Fruit fly (Drosophila melanogaster): ENCODE results near the gene I-t.

Gene I-t

DNA sequence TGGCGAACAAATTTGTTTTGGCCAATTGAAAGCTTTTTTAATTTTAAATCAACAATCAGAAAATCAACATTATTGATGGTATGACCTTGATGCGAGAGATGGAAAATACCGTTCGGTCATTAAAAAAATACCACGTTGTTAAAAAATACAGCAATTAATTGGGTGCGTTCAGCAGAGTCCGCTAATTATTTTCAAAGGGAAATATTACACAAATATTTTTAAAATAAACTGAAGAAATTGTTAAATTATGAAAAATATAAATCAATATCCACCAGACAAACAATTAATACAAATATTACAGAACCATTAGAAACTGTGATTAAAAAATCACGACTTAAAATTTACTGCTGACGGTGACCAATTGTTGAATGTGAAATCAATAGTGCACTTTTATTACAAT is 25.8 kb upstream of the I-t start, which contains the start of gene CG18476 (continued):
- TF ChIP-seq CG17361 (GFP tag; IDR thresholded peaks at IDR 0.05) (peak; percentile 96), insv (GFP tag; optimal IDR thresholded peaks at IDR 0.05) (peak in 1 of 2 experiments; percentile 49), Fer1 (GFP tag; optimal IDR thresholded peaks at IDR 0.05) (peak; percentile 90), Side (GFP tag; optimal IDR thresholded peaks at IDR 0.05) (peak; percentile 38), CG11723 (GFP tag; optimal IDR thresholded peaks at IDR 0.05) (peak; percentile 59), ranshi (GFP tag; IDR thresholded peaks at IDR 0.05) (peak; percentile 95), CG1233 (GFP tag; optimal IDR thresholded peaks at IDR 0.05) (peak; percentile 91), Deaf1 (tag; optimal IDR thresholded peaks at IDR 0.05) (peak; percentile 77), E2f1 (GFP tag; IDR thresholded peaks at IDR 0.05) (peak; percentile 95), Ravus (GFP tag; IDR thresholded peaks at IDR 0.05) (peak; percentile 80), CG9215 (GFP tag; IDR thresholded peaks at IDR 0.05) (peak; percentile 88), CG30431 (GFP tag; optimal IDR thresholded peaks at IDR 0.05) (peak; percentile 57), zen (tag; optimal IDR thresholded peaks at IDR 0.05) (peak; percentile 94), CG9817 (tag; optimal IDR thresholded peaks at IDR 0.05) (peak; percentile 92), fd102C (GFP tag; optimal IDR thresholded peaks at IDR 0.05) (peak; percentile 6), ssp (GFP tag; IDR thresholded peaks at IDR 0.05) (peak; percentile 80), CkIIα-i1 (GFP tag; IDR thresholded peaks at IDR 0.05) (no peak), CG9609 (GFP tag; optimal IDR thresholded peaks at IDR 0.05) (peak; percentile 61), CG2116 (GFP tag; optimal IDR thresholded peaks at IDR 0.05) (peak; percentile 66), Camta (GFP tag; optimal IDR thresholded peaks at IDR 0.05) (peak; percentile 73), B-H1 (GFP tag; IDR thresholded peaks at IDR 0.05) (peak; percentile 92), zfh2 (GFP tag; optimal IDR thresholded peaks at IDR 0.05) (peak; percentile 68), nau (GFP tag; optimal IDR thresholded peaks at IDR 0.05) (no peak), nerfin-1 (tag; optimal IDR thresholded peaks at IDR 0.05) (peak; percentile 90), Fer3 (tag; optimal IDR thresholded peaks at IDR 0.05) (peak; percentile 93), pita (GFP tag; optimal IDR thresholded peaks at IDR 0.05) (no peak), CG1832 (GFP tag; optimal IDR thresholded peaks at IDR 0.05) (no peak), bcd (GFP tag; optimal IDR thresholded peaks at IDR 0.05) (peak; percentile 90), Bgb (GFP tag; IDR thresholded peaks at IDR 0.05; ENCODE audit: partially characterized antibody) (no peak), CG4820 (GFP tag; optimal IDR thresholded peaks at IDR 0.05) (peak; percentile 90), CG11398 (GFP tag; optimal IDR thresholded peaks at IDR 0.05) (no peak), E2f2 (GFP tag; IDR thresholded peaks at IDR 0.05) (peak; percentile 74), CG14965 (GFP tag; optimal IDR thresholded peaks at IDR 0.05; ENCODE audit: borderline replicate concordance) (no peak), CG30403 (GFP tag; optimal IDR thresholded peaks at IDR 0.05) (peak; percentile 95), D (optimal IDR thresholded peaks at IDR 0.05) (no peak), D (GFP tag; optimal IDR thresholded peaks at IDR 0.05) (peak; percentile 84), nmo (GFP tag; optimal IDR thresholded peaks at IDR 0.05) (peak; percentile 97), h (optimal IDR thresholded peaks at IDR 0.05) (no peak), pnt (GFP tag; optimal IDR thresholded peaks at IDR 0.05) (peak; percentile 37), lab (GFP tag; optimal IDR thresholded peaks at IDR 0.05) (peak; percentile 93), CG12236 (GFP tag; optimal IDR thresholded peaks at IDR 0.05) (peak; percentile 45), cad (GFP tag; optimal IDR thresholded peaks at IDR 0.05) (no peak), eyg (GFP tag; optimal IDR thresholded peaks at IDR 0.05) (peak; percentile 12), CG17912 (GFP tag; optimal IDR thresholded peaks at IDR 0.05) (peak; percentile 56), CG1792 (GFP tag; optimal IDR thresholded peaks at IDR 0.05) (peak; percentile 39), Hsf (GFP tag; optimal IDR thresholded peaks at IDR 0.05) (peak; percentile 91), CG13287 (GFP tag; IDR thresholded peaks at IDR 0.05; ENCODE audit: partially characterized antibody) (no peak; the same call in 1 of the 2 replicates), nom (GFP tag; optimal IDR thresholded peaks at IDR 0.05) (peak; percentile 78), row (GFP tag; IDR thresholded peaks at IDR 0.05) (peak; percentile 96), CG13424 (tag; optimal IDR thresholded peaks at IDR 0.05) (peak; percentile 95), MBD-R2 (GFP tag; IDR thresholded peaks at IDR 0.05) (peak; percentile 90), exex (tag; optimal IDR thresholded peaks at IDR 0.05) (peak; percentile 85)
